Worm (Caenorhabditis elegans): Measurements from ENCODE around the gene srt-43.

srt-43 gene

DNA sequence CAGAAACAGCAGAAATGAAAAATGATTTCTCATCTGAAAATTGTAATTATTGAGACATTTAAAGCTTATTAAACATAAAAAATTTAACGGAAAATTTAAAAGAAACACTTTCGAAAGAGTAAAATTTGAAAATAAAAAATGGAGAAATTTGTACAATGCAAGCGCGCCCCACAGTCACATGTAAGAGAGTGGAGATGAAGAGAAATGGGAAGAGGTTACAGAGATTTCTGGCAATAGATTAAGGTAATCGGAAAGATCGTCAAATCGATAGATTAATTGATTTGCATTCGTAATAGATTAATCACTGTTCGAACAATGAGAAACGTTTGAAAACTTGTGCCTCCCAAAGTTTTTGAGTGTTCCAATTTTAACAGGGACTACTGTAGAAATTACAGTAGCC is 21.6 kb upstream of the srt-43 start, which contains the start of gene C15C8.4:
Gene C15C8.4 (minus strand): TSS at position 33 of the 400 bp plus-strand sequence.
- TF ChIP-seq him-1 (tag; optimal IDR thresholded peaks at IDR 0.05) = no peak
- TF ChIP-seq dao-5 (tag; optimal IDR thresholded peaks at IDR 0.05) = no peak
- no peak for TF ChIP-seq W03F9.2 (tag; optimal IDR thresholded peaks at IDR 0.05)

- TF ChIP-seq dao-5 (tag; optimal IDR thresholded peaks at IDR 0.05) (no peak), him-1 (tag; optimal IDR thresholded peaks at IDR 0.05) (no peak), W03F9.2 (tag; optimal IDR thresholded peaks at IDR 0.05) (no peak)
These were observed 21.2 kb upstream of the srt-43 start, which contains the start of gene C15C8.5 for ce11 chrV:12747856-12748255. Gene C15C8.5, plus strand, starts transcription at chrV:12748007.

DNA sequence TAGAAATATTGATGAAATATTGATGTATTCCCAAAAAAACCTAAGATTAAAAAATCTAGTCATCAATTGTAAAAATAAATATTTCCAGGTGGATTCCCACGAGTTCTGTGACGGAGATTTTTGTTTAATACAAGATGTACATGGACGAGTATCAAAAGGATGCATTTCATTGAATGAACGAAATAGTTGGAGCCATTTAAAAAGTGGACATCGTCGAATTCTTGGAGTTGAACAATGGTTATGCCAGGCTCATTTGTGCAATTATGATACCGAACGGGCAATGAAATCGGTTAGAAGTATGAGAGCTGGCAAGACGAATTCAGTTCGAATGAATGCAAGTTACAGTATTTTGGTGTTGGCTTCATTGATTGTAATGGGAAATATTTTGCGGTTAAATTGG is 19.5 kb upstream of the srt-43 start:
- TF ChIP-seq dao-5 (tag; optimal IDR thresholded peaks at IDR 0.05) (no peak), him-1 (tag; optimal IDR thresholded peaks at IDR 0.05) (no peak), W03F9.2 (tag; optimal IDR thresholded peaks at IDR 0.05) (no peak)

DNA sequence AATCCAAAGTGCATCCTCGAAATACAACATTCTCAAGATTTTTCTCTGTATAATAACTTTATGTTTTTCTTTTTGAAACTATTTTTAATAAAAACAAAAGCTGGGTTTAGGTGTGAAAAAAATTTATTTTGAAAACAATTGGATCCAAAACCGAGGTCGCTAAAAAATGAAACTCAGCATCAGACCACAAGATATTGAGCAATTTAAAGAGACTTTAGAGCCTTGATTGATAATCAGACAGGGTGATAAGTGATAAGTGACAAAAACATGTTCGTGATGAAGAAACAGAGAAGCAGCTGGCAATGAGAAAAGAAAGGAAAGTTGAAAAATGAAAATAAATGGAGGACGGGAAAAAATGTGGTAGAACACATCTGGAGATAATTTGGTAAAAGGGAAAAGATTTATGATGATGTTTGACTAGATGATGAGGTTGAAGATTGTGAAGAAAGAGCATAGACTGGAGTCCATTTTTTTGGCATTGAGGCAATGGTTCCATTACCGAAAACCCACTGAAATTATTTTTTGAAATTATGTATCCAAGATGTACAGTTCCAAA is 17.5 kb upstream of the srt-43 start, which contains the start of gene C15C8.6:
Gene C15C8.6 (minus strand): TSS at position 51 of the 556 bp plus-strand sequence.
- TF ChIP-seq dao-5 (tag; optimal IDR thresholded peaks at IDR 0.05) (no peak), him-1 (tag; optimal IDR thresholded peaks at IDR 0.05) (no peak), W03F9.2 (tag; optimal IDR thresholded peaks at IDR 0.05) (no peak)

ce11 chrV:12752407-12752806 is 16.6 kb upstream of the srt-43 start, which contains the start of gene C15C8.8:
Gene C15C8.8, minus strand, starts transcription at chrV:12752507.
- TF ChIP-seq W03F9.2 (tag; optimal IDR thresholded peaks at IDR 0.05) = no peak
- TF ChIP-seq dao-5 (tag; optimal IDR thresholded peaks at IDR 0.05) = no peak
- no peak for TF ChIP-seq him-1 (tag; optimal IDR thresholded peaks at IDR 0.05)

- TF ChIP-seq dao-5 (tag; optimal IDR thresholded peaks at IDR 0.05) = no peak
- TF ChIP-seq W03F9.2 (tag; optimal IDR thresholded peaks at IDR 0.05) = no peak
- no peak for TF ChIP-seq him-1 (tag; optimal IDR thresholded peaks at IDR 0.05)
These were observed 14.2 kb upstream of the srt-43 start, which contains the start of gene gpa-13 for ce11 chrV:12754839-12755238. Gene gpa-13, minus strand, starts transcription at chrV:12754939.

DNA sequence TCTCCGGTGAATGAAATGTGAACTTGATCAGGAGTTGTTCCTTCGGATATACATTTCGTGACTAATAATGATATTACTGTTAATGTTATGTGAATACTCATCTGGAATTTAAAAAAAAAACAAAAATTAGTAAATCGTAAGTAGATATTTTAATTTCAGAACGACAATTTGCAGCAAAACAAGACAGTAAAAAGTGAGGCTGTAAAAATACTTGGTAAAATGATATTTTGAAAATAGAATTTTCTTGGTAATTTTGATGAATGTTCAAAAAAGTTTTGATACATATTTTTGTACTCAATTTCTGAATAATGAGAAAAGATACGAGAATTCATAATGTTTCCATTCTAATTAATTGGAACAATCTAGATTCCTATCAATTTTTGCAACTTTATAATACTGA is 9.4 kb upstream of the srt-43 start, which contains the start of gene papl-1:
Gene papl-1 (minus strand): TSS at position 101 of the 400 bp plus-strand sequence.
- TF ChIP-seq him-1 (tag; optimal IDR thresholded peaks at IDR 0.05) = no peak
- TF ChIP-seq dao-5 (tag; optimal IDR thresholded peaks at IDR 0.05) = no peak
- no peak for TF ChIP-seq W03F9.2 (tag; optimal IDR thresholded peaks at IDR 0.05)

- TF ChIP-seq W03F9.2 (tag; optimal IDR thresholded peaks at IDR 0.05) = no peak
These were observed 8.1 kb upstream of the srt-43 start, which contains the start of gene F18E2.15 for ce11 chrV:12760913-12761312. Gene F18E2.15, minus strand, starts transcription at chrV:12761013.

DNA sequence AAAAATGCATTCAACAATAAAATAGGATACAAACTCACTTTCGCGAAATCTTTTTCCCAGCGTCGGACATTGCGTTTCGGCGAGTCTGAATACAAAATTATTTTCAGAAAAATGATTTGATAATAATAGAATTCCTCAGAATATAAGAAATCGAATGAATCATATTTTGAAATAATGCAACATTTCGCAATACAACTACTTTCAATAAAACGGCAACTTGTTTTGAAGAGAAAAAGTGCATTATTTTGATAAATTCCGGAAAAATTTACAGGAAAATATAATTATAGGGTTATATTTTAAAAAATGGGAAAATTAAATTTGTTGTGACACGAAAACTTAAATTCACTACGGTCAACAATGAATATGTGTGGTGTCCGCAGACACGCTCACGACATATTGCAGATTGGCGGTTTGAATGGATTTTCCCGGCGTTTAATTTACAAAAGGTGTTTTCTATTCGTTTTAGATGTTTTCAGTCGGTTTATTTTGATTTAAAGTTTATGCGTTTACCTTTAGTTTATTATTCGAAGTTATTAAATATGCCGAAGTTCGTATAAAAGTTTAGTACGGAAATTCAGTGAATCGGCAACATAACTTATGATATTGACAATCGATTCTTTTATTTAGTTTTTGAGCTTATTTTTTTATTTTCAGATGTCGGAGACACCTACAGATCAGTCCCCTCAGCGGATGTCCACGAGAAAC is 5.6 kb upstream of the srt-43 start, which contains the start of the genes abcf-1 and scc-3:
Gene abcf-1 (minus strand): TSS at position 85 of the 705 bp plus-strand sequence.
Gene scc-3 (plus strand): TSS at position 655 of the 705 bp plus-strand sequence.
- TF ChIP-seq dao-5 (tag; optimal IDR thresholded peaks at IDR 0.05) = no peak
- peak; percentile 11 for TF ChIP-seq W03F9.2 (tag; optimal IDR thresholded peaks at IDR 0.05)
- no peak for TF ChIP-seq him-1 (tag; optimal IDR thresholded peaks at IDR 0.05)

- TF ChIP-seq W03F9.2 (tag; optimal IDR thresholded peaks at IDR 0.05) (no peak), dao-5 (tag; optimal IDR thresholded peaks at IDR 0.05) (no peak), him-1 (tag; optimal IDR thresholded peaks at IDR 0.05) (no peak)
These were observed 4.2 kb downstream of the srt-43 start, which contains the start of gene ZC455.1 for ce11 chrV:12773222-12773621. Gene ZC455.1, plus strand, starts transcription at chrV:12773522.

DNA sequence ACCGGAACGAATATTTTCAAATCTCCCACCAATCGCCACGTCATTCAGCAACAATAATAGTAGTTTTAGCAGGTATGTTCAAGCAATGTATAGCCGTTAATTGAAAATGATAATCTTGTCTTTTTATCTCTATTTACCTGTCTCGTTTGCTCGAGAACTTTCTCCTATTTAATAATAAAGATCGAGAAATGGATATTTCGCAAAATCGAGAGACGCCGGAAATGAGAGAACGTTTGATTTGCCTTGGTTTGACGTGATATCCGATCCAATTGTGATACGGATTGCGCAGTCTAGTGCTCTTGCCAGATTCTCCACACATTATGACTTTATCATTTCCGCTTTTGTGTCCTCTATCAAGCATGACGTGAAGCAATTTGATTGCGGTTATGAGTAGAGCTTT is 4.8 kb downstream of the srt-43 start:
- no peak for TF ChIP-seq him-1 (tag; optimal IDR thresholded peaks at IDR 0.05)

ce11 chrV:12780248-12780647 is 11.2 kb downstream of the srt-43 start:
- no peak for TF ChIP-seq W03F9.2 (tag; optimal IDR thresholded peaks at IDR 0.05)
- peak; percentile 29 for TF ChIP-seq him-1 (tag; optimal IDR thresholded peaks at IDR 0.05)
- peak; percentile 61 for TF ChIP-seq dao-5 (tag; optimal IDR thresholded peaks at IDR 0.05)

- no peak for TF ChIP-seq dao-5 (tag; optimal IDR thresholded peaks at IDR 0.05)
- TF ChIP-seq W03F9.2 (tag; optimal IDR thresholded peaks at IDR 0.05) = no peak
- TF ChIP-seq him-1 (tag; optimal IDR thresholded peaks at IDR 0.05) = no peak
These were observed 15.8 kb downstream of the srt-43 start, which contains the start of gene sre-20 for ce11 chrV:12784861-12785260. Gene sre-20, minus strand, starts transcription at chrV:12784961.

DNA sequence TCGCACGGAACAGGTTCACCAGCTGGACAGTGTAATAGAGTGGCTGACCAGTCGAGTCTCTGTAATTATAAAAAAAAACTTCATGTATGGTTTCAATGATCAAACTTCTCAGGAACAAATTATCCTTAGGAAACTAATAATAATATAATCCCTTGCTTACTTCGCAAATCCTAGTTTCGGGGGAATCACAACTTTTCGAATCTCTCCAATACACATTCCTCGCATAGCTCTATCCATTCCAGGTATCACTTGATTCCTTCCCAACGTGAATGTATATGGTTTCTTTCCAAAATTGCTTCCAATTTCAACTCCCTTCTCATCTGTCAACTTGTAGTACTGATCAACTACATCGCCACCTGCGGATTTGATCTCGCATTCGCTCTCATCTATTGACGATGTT is 17.3 kb downstream of the srt-43 start:
- TF ChIP-seq W03F9.2 (tag; optimal IDR thresholded peaks at IDR 0.05) = no peak
- no peak for TF ChIP-seq him-1 (tag; optimal IDR thresholded peaks at IDR 0.05)
- TF ChIP-seq dao-5 (tag; optimal IDR thresholded peaks at IDR 0.05) = no peak
